Fruit fly (Drosophila melanogaster): ENCODE data around the gene CG32225.

CG32225 gene

dm6 chr3L:20347762-20348580, 41.9 kb upstream of the CG32225 start, which contains the start of the genes Rbbp5 and eRF1:
TSS of gene Rbbp5 (minus strand) at chr3L:20347942.
TSS of gene eRF1 (plus strand) at chr3L:20348355.
- TF ChIP-seq CG11617 (GFP tag; optimal IDR thresholded peaks at IDR 0.05) (peak; percentile 67), Crg-1 (GFP tag; optimal IDR thresholded peaks at IDR 0.05) (peak; percentile 66), cic (GFP tag; optimal IDR thresholded peaks at IDR 0.05) (no peak), Clk (GFP tag; optimal IDR thresholded peaks at IDR 0.05) (peak; percentile 9), Hr96 (GFP tag; optimal IDR thresholded peaks at IDR 0.05) (peak; percentile 37), CG1620 (GFP tag; optimal IDR thresholded peaks at IDR 0.05) (peak; percentile 76), ovo (GFP tag; optimal IDR thresholded peaks at IDR 0.05) (peak; percentile 52), cnc (optimal IDR thresholded peaks at IDR 0.05) (no peak), CG33017 (tag; optimal IDR thresholded peaks at IDR 0.05) (peak; percentile 36), Mnt (GFP tag; optimal IDR thresholded peaks at IDR 0.05) (peak; percentile 93), CG7045 (GFP tag; optimal IDR thresholded peaks at IDR 0.05) (peak; percentile 65), pad (GFP tag; optimal IDR thresholded peaks at IDR 0.05) (no peak), kay (GFP tag; ENCODE audit: borderline replicate concordance) (no peak), tj (GFP tag; optimal IDR thresholded peaks at IDR 0.05) (peak; percentile 52), CG12768 (GFP tag; optimal IDR thresholded peaks at IDR 0.05) (peak; percentile 48), CG14711 (tag; optimal IDR thresholded peaks at IDR 0.05) (peak; percentile 79), bab1 (GFP tag; optimal IDR thresholded peaks at IDR 0.05) (peak; percentile 73), toe (GFP tag; optimal IDR thresholded peaks at IDR 0.05) (no peak), CG5204 (GFP tag; optimal IDR thresholded peaks at IDR 0.05) (no peak), CG7101 (tag; optimal IDR thresholded peaks at IDR 0.05) (peak; percentile 82)

dm6 chr3L:20342334-20342733, 36.3 kb upstream of the CG32225 start, which contains the start of gene Spn77Bc:
TSS of gene Spn77Bc (plus strand) at chr3L:20342634.
- TF ChIP-seq Clk (GFP tag; optimal IDR thresholded peaks at IDR 0.05), result no peak
- no peak for TF ChIP-seq Crg-1 (GFP tag; optimal IDR thresholded peaks at IDR 0.05)
- no peak for TF ChIP-seq CG12768 (GFP tag; optimal IDR thresholded peaks at IDR 0.05)
- TF ChIP-seq Hr96 (GFP tag; optimal IDR thresholded peaks at IDR 0.05), result no peak
- no peak for TF ChIP-seq cnc (optimal IDR thresholded peaks at IDR 0.05)
- TF ChIP-seq Mnt (GFP tag; optimal IDR thresholded peaks at IDR 0.05), result no peak
- TF ChIP-seq CG11617 (GFP tag; optimal IDR thresholded peaks at IDR 0.05), result no peak
- no peak for TF ChIP-seq cic (GFP tag; optimal IDR thresholded peaks at IDR 0.05)
- no peak for TF ChIP-seq CG5204 (GFP tag; optimal IDR thresholded peaks at IDR 0.05)
- TF ChIP-seq pad (GFP tag; optimal IDR thresholded peaks at IDR 0.05), result no peak
- no peak for TF ChIP-seq CG7101 (tag; optimal IDR thresholded peaks at IDR 0.05)
- no peak for TF ChIP-seq ovo (GFP tag; optimal IDR thresholded peaks at IDR 0.05)
- no peak for TF ChIP-seq CG14711 (tag; optimal IDR thresholded peaks at IDR 0.05)
- no peak for TF ChIP-seq bab1 (GFP tag; optimal IDR thresholded peaks at IDR 0.05)
- TF ChIP-seq CG7045 (GFP tag; optimal IDR thresholded peaks at IDR 0.05), result no peak
- no peak for TF ChIP-seq CG33017 (tag; optimal IDR thresholded peaks at IDR 0.05)
- no peak for TF ChIP-seq tj (GFP tag; optimal IDR thresholded peaks at IDR 0.05)
- TF ChIP-seq CG1620 (GFP tag; optimal IDR thresholded peaks at IDR 0.05), result no peak
- no peak for TF ChIP-seq toe (GFP tag; optimal IDR thresholded peaks at IDR 0.05)
- no peak for TF ChIP-seq kay (GFP tag; ENCODE audit: borderline replicate concordance)

- no peak for TF ChIP-seq CG7045 (GFP tag; optimal IDR thresholded peaks at IDR 0.05)
These were observed 14.6 kb upstream of the CG32225 start, which contains the start of gene Spn77Bb for dm6 chr3L:20320652-20321051. TSS of gene Spn77Bb (plus strand) at chr3L:20320952.

- TF ChIP-seq CG5204 (GFP tag; optimal IDR thresholded peaks at IDR 0.05) (no peak), Crg-1 (GFP tag; optimal IDR thresholded peaks at IDR 0.05) (no peak), CG11617 (GFP tag; optimal IDR thresholded peaks at IDR 0.05) (no peak), cic (GFP tag; optimal IDR thresholded peaks at IDR 0.05) (no peak), Clk (GFP tag; optimal IDR thresholded peaks at IDR 0.05) (no peak), pad (GFP tag; optimal IDR thresholded peaks at IDR 0.05) (no peak), cnc (optimal IDR thresholded peaks at IDR 0.05) (no peak), Mnt (GFP tag; optimal IDR thresholded peaks at IDR 0.05) (no peak), bab1 (GFP tag; optimal IDR thresholded peaks at IDR 0.05) (no peak), CG7045 (GFP tag; optimal IDR thresholded peaks at IDR 0.05) (no peak), CG1620 (GFP tag; optimal IDR thresholded peaks at IDR 0.05) (no peak), Hr96 (GFP tag; optimal IDR thresholded peaks at IDR 0.05) (no peak), CG33017 (tag; optimal IDR thresholded peaks at IDR 0.05) (no peak), CG14711 (tag; optimal IDR thresholded peaks at IDR 0.05) (no peak), CG12768 (GFP tag; optimal IDR thresholded peaks at IDR 0.05) (no peak), ovo (GFP tag; optimal IDR thresholded peaks at IDR 0.05) (no peak)
These were observed 14.0 kb upstream of the CG32225 start for dm6 chr3L:20320044-20320443.

- TF ChIP-seq tj (GFP tag; optimal IDR thresholded peaks at IDR 0.05), result no peak
- no peak for TF ChIP-seq CG12768 (GFP tag; optimal IDR thresholded peaks at IDR 0.05)
- no peak for TF ChIP-seq CG11617 (GFP tag; optimal IDR thresholded peaks at IDR 0.05)
- peak; percentile 79 for TF ChIP-seq cic (GFP tag; optimal IDR thresholded peaks at IDR 0.05)
- peak; percentile 36 for TF ChIP-seq kay (GFP tag; ENCODE audit: borderline replicate concordance)
- TF ChIP-seq bab1 (GFP tag; optimal IDR thresholded peaks at IDR 0.05), result no peak
- TF ChIP-seq pad (GFP tag; optimal IDR thresholded peaks at IDR 0.05), result no peak
These were observed 11.7 kb upstream of the CG32225 start for dm6 chr3L:20317751-20318150.

- TF ChIP-seq cic (GFP tag; optimal IDR thresholded peaks at IDR 0.05) (peak; percentile 78), CG12768 (GFP tag; optimal IDR thresholded peaks at IDR 0.05) (peak; percentile 80), ovo (GFP tag; optimal IDR thresholded peaks at IDR 0.05) (no peak), kay (GFP tag; ENCODE audit: borderline replicate concordance) (peak; percentile 64), bab1 (GFP tag; optimal IDR thresholded peaks at IDR 0.05) (no peak), Mnt (GFP tag; optimal IDR thresholded peaks at IDR 0.05) (peak; percentile 60), toe (GFP tag; optimal IDR thresholded peaks at IDR 0.05) (peak; percentile 4), CG33017 (tag; optimal IDR thresholded peaks at IDR 0.05) (peak; percentile 23)
These were observed 11.0 kb upstream of the CG32225 start, which contains the start of gene Spn77Ba for dm6 chr3L:20316956-20317589. TSS of gene Spn77Ba (plus strand) at chr3L:20317190.
